Worm (Caenorhabditis elegans) whole organism, L2 larva: ENCODE measurements around the gene fbxa-37.
A peak's percentile ranks its signal among the peaks of the same experiment; 100 is the strongest.

ENCODE experiments used
- C34F6.9 ChIP-seq: fragments of 150-350 bp; optimal IDR thresholded peaks from 2 replicates; lab custom pipeline; 2014; ENCODE audit warnings: missing biosample characterization, missing genetic modification characterization
- F13H6.1 ChIP-seq: sonication (generic microtip); optimal IDR thresholded peaks from 2 replicates; lab custom pipeline; 2016; ENCODE audit warnings: missing genetic modification characterization, missing compliant biosample characterization
- R02D3.7 ChIP-seq: fragments of 150-350 bp; optimal IDR thresholded peaks from 2 replicates; lab custom pipeline; 2014; ENCODE audit warnings: missing biosample characterization, missing genetic modification characterization
- Y55F3AM.14 ChIP-seq: fragments of 200-800 bp; sonication (Bioruptor generic); optimal IDR thresholded peaks from 2 replicates; lab custom pipeline; 2018; ENCODE audit warnings: mild to moderate bottlenecking, missing genetic modification characterization, missing compliant biosample characterization
- ZK546.5 ChIP-seq: sonication (generic microtip); optimal IDR thresholded peaks from 2 replicates; lab custom pipeline; 2017; ENCODE audit warnings: missing biosample characterization, missing genetic modification characterization
- alr-1 ChIP-seq: fragments of 150-350 bp; optimal IDR thresholded peaks from 2 replicates; lab custom pipeline; 2014; ENCODE audit warnings: missing biosample characterization, missing genetic modification characterization
- aly-2 ChIP-seq: fragments of 150-350 bp; optimal IDR thresholded peaks from 2 replicates; lab custom pipeline; 2014; ENCODE audit warnings: missing biosample characterization, missing genetic modification characterization
- ama-1 ChIP-seq: fragments of 150-350 bp; optimal IDR thresholded peaks from 2 replicates; lab custom pipeline; 2018; ENCODE audit warnings: inconsistent platforms
- blmp-1 ChIP-seq: sonication (generic microtip); optimal IDR thresholded peaks from 2 replicates; lab custom pipeline; 2017; ENCODE audit warnings: missing genetic modification characterization, mild to moderate bottlenecking, missing compliant biosample characterization, antibody characterized with exemption, moderate library complexity; ENCODE audit not compliant: insufficient read depth
- ceh-16 ChIP-seq: fragments of 150-350 bp; optimal IDR thresholded peaks from 2 replicates; lab custom pipeline; 2014; ENCODE audit warnings: missing biosample characterization, missing genetic modification characterization
- ceh-82 ChIP-seq: fragments of 150-350 bp; optimal IDR thresholded peaks from 2 replicates; lab custom pipeline; 2014; ENCODE audit warnings: missing biosample characterization, missing genetic modification characterization
- crh-2 ChIP-seq: sonication (generic microtip); optimal IDR thresholded peaks from 2 replicates; lab custom pipeline; 2017; ENCODE audit warnings: missing biosample characterization, missing genetic modification characterization
- dmd-4 ChIP-seq: sonication (generic microtip); optimal IDR thresholded peaks from 2 replicates; lab custom pipeline; 2017; ENCODE audit warnings: missing biosample characterization, missing genetic modification characterization
- elt-1 ChIP-seq: fragments of 150-350 bp; optimal IDR thresholded peaks from 2 replicates; lab custom pipeline; 2014; ENCODE audit warnings: missing biosample characterization, missing genetic modification characterization
- elt-3 ChIP-seq: sonication (generic microtip); optimal IDR thresholded peaks from 2 replicates; lab custom pipeline; 2017; ENCODE audit warnings: missing biosample characterization, missing genetic modification characterization
- fos-1 ChIP-seq: fragments of 150-350 bp; optimal IDR thresholded peaks from 2 replicates; lab custom pipeline; 2014; ENCODE audit warnings: missing biosample characterization, missing genetic modification characterization
- gmeb-1 ChIP-seq: fragments of 150-350 bp; optimal IDR thresholded peaks from 2 replicates; lab custom pipeline; 2014; ENCODE audit warnings: missing biosample characterization, missing genetic modification characterization
- lin-11 ChIP-seq: fragments of 150-350 bp; sonication (generic microtip); optimal IDR thresholded peaks from 2 replicates; lab custom pipeline; 2014; ENCODE audit warnings: missing biosample characterization, missing genetic modification characterization, inconsistent platforms, mixed read lengths
- lin-39 ChIP-seq: fragments of 150-350 bp; optimal IDR thresholded peaks from 2 replicates; lab custom pipeline; 2014; ENCODE audit warnings: missing biosample characterization, missing genetic modification reagents, missing genetic modification characterization
- lsy-2 ChIP-seq, 2 experiments: fragments of 150-350 bp in 1 of 2; sonication (generic microtip) in 1 of 2; optimal IDR thresholded peaks; 2 replicates each; lab custom pipeline; 2014 to 2017; ENCODE audit warnings: missing biosample characterization in 2 of 2, missing genetic modification characterization in 2 of 2
- mab-5 ChIP-seq: fragments of 150-350 bp; optimal IDR thresholded peaks from 2 replicates; lab custom pipeline; 2014; ENCODE audit warnings: missing biosample characterization, missing genetic modification characterization
- mbf-1 ChIP-seq: sonication (generic microtip); optimal IDR thresholded peaks from 2 replicates; lab custom pipeline; 2017; ENCODE audit warnings: missing biosample characterization, missing genetic modification characterization
- nhr-10 ChIP-seq: sonication (generic microtip); optimal IDR thresholded peaks from 2 replicates; lab custom pipeline; 2017; ENCODE audit warnings: missing biosample characterization, missing genetic modification characterization
- nhr-11 ChIP-seq: fragments of 150-350 bp; optimal IDR thresholded peaks from 2 replicates; lab custom pipeline; 2014; ENCODE audit warnings: missing biosample characterization, missing genetic modification characterization
- nhr-12 ChIP-seq: fragments of 150-350 bp; optimal IDR thresholded peaks from 2 replicates; lab custom pipeline; 2014; ENCODE audit warnings: missing biosample characterization, missing genetic modification characterization
- nhr-129 ChIP-seq: fragments of 150-350 bp; optimal IDR thresholded peaks from 2 replicates; lab custom pipeline; 2014; ENCODE audit warnings: missing biosample characterization, missing genetic modification characterization
- nhr-21 ChIP-seq: fragments of 150-350 bp; optimal IDR thresholded peaks from 2 replicates; lab custom pipeline; 2014; ENCODE audit warnings: missing biosample characterization, missing genetic modification characterization
- nhr-23 ChIP-seq: fragments of 150-350 bp; optimal IDR thresholded peaks from 2 replicates; lab custom pipeline; 2014; ENCODE audit warnings: missing biosample characterization, missing genetic modification reagents, missing genetic modification characterization
- nhr-237 ChIP-seq: fragments of 150-350 bp; optimal IDR thresholded peaks from 2 replicates; lab custom pipeline; 2014; ENCODE audit warnings: missing biosample characterization, missing genetic modification characterization
- nhr-25 ChIP-seq: fragments of 150-350 bp; sonication (generic microtip); optimal IDR thresholded peaks from 3 replicates; lab custom pipeline; 2014; ENCODE audit warnings: missing biosample characterization, missing genetic modification characterization
- nhr-6 ChIP-seq: fragments of 150-350 bp; optimal IDR thresholded peaks from 2 replicates; lab custom pipeline; 2014; ENCODE audit warnings: missing biosample characterization, missing genetic modification characterization
- nhr-77 ChIP-seq: fragments of 150-350 bp; optimal IDR thresholded peaks from 2 replicates; lab custom pipeline; 2014; ENCODE audit warnings: missing biosample characterization, missing genetic modification characterization
- peb-1 ChIP-seq: fragments of 150-350 bp; optimal IDR thresholded peaks from 2 replicates; lab custom pipeline; 2014; ENCODE audit warnings: missing biosample characterization, missing genetic modification characterization
- sem-4 ChIP-seq: fragments of 150-350 bp; optimal IDR thresholded peaks from 2 replicates; lab custom pipeline; 2014; ENCODE audit warnings: missing biosample characterization, missing genetic modification reagents, missing genetic modification characterization
- skn-1 ChIP-seq: sonication (generic microtip); optimal IDR thresholded peaks from 2 replicates; lab custom pipeline; 2017; ENCODE audit warnings: missing biosample characterization, missing genetic modification characterization
- sma-3 ChIP-seq: sonication (generic microtip); optimal IDR thresholded peaks from 2 replicates; lab custom pipeline; 2016; ENCODE audit warnings: missing genetic modification reagents, missing genetic modification characterization, missing compliant biosample characterization
- sma-9 ChIP-seq, 2 experiments: fragments of 150-350 bp in 1 of 2; sonication (generic microtip) in 1 of 2; optimal IDR thresholded peaks; 2 replicates each; lab custom pipeline; 2014 to 2016; ENCODE audit warnings: missing genetic modification characterization in 2 of 2, mild to moderate bottlenecking in 1 of 2, missing biosample characterization in 1 of 2, missing compliant biosample characterization in 1 of 2, missing genetic modification reagents in 1 of 2, moderate library complexity in 1 of 2
- snpc-4 ChIP-seq: fragments of 150-350 bp; optimal IDR thresholded peaks from 2 replicates; lab custom pipeline; 2014; ENCODE audit warnings: missing biosample characterization, missing genetic modification characterization
- unc-39 ChIP-seq: fragments of 150-350 bp; optimal IDR thresholded peaks from 2 replicates; lab custom pipeline; 2014; ENCODE audit warnings: missing biosample characterization, missing genetic modification characterization
- unc-55 ChIP-seq: fragments of 150-350 bp; sonication (generic microtip); optimal IDR thresholded peaks from 3 replicates; lab custom pipeline; 2014; ENCODE audit warnings: missing biosample characterization, missing genetic modification reagents, missing genetic modification characterization
- unc-62 ChIP-seq: fragments of 150-350 bp; optimal IDR thresholded peaks from 2 replicates; lab custom pipeline; 2014; ENCODE audit warnings: missing biosample characterization, missing genetic modification reagents, missing genetic modification characterization
- ztf-4 ChIP-seq: fragments of 150-350 bp; optimal IDR thresholded peaks from 2 replicates; lab custom pipeline; 2014; ENCODE audit warnings: missing biosample characterization, missing genetic modification characterization

Gene fbxa-37

DNA sequence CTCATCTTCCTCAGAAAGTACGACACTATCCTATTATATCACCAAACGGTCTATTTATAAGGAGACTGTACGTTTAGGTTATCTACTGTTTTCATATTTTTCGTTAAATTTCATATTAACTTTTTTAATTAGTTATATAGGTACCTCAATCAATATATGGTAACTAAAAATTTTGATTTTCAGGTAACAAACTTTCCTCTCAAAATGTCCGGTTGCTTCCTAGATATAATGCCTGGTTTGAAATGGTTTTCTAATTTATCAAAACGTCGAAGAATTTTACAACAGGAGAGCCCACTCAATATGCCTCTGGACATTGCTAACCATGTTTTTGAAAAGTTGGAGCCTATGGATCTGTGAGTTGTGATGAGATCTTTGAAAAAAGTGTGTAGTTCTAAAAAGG is 12.8 kb downstream of the fbxa-37 start, which contains the start of gene fbxa-28:
fbxa-28 (plus strand) TSS at position 301 of the 400 bp plus-strand sequence.
- TF ChIP-seq mbf-1 (no peak), nhr-25 (tag; lab: Kevin White, UChicago) (no peak), blmp-1 (no peak), sma-3 (GFP tag; lab: Kevin White, UChicago) (no peak), aly-2 (no peak), nhr-12 (no peak), alr-1 (tag; lab: Kevin White, UChicago) (no peak), nhr-23 (tag; lab: Kevin White, UChicago) (no peak), nhr-11 (tag; lab: Kevin White, UChicago) (no peak), F13H6.1 (tag; lab: Kevin White, UChicago) (no peak), unc-39 (no peak), ztf-4 (tag; lab: Kevin White, UChicago) (no peak), unc-55 (GFP tag; lab: Kevin White, UChicago) (no peak), C34F6.9 (tag; lab: Kevin White, UChicago) (no peak), nhr-10 (tag; lab: Kevin White, UChicago) (no peak), dmd-4 (tag; lab: Kevin White, UChicago) (no peak), crh-2 (tag; lab: Kevin White, UChicago) (no peak), nhr-129 (no peak), elt-3 (tag; lab: Kevin White, UChicago) (no peak), snpc-4 (tag; lab: Kevin White, UChicago) (no peak)

- TF ChIP-seq F13H6.1 (tag; lab: Kevin White, UChicago) (no peak), blmp-1 (no peak), dmd-4 (tag; lab: Kevin White, UChicago) (no peak), nhr-21 (tag; lab: Kevin White, UChicago) (no peak), sem-4 (tag; lab: Kevin White, UChicago) (no peak), unc-55 (GFP tag; lab: Kevin White, UChicago) (no peak), ZK546.5 (no peak), lin-11 (tag; lab: Kevin White, UChicago) (no peak), ztf-4 (tag; lab: Kevin White, UChicago) (no peak), ceh-16 (tag; lab: Kevin White, UChicago) (no peak), peb-1 (tag; lab: Kevin White, UChicago) (no peak), nhr-237 (tag; lab: Kevin White, UChicago) (no peak), nhr-23 (tag; lab: Kevin White, UChicago) (no peak), nhr-77 (tag; lab: Kevin White, UChicago) (no peak), lsy-2 (tag; optimal IDR thresholded peaks at IDR 0.05; lab: Kevin White, UChicago) (no peak), nhr-129 (no peak), mbf-1 (no peak)
These were observed 18.6 kb downstream of the fbxa-37 start, which contains the start of gene fbxa-75 for ce11 chrIII:1303414-1303813. TSS of gene fbxa-75 (plus strand) at chrIII:1303714.

- TF ChIP-seq mab-5 (tag; lab: Kevin White, UChicago), result no peak
- no peak for TF ChIP-seq Y55F3AM.14 (GFP tag; lab: Kevin White, UChicago)
- TF ChIP-seq dmd-4 (tag; lab: Kevin White, UChicago), result no peak
- TF ChIP-seq C34F6.9 (tag; lab: Kevin White, UChicago), result no peak
- no peak for TF ChIP-seq R02D3.7
- TF ChIP-seq elt-1 (tag; lab: Kevin White, UChicago), result no peak
- no peak for TF ChIP-seq mbf-1
- no peak for TF ChIP-seq aly-2
- TF ChIP-seq sma-9 (GFP tag; optimal IDR thresholded peaks at IDR 0.05; lab: Kevin White, UChicago), result no peak
- TF ChIP-seq sma-9 (tag; optimal IDR thresholded peaks at IDR 0.05; lab: Kevin White, UChicago), result no peak
- TF ChIP-seq nhr-11 (tag; lab: Kevin White, UChicago), result no peak
- no peak for TF ChIP-seq blmp-1
- no peak for TF ChIP-seq lin-39 (tag; lab: Kevin White, UChicago)
- no peak for TF ChIP-seq nhr-6 (tag; lab: Kevin White, UChicago)
- TF ChIP-seq nhr-77 (tag; lab: Kevin White, UChicago), result no peak
- TF ChIP-seq lin-11 (tag; lab: Kevin White, UChicago), result no peak
- no peak for TF ChIP-seq gmeb-1 (tag; lab: Kevin White, UChicago)
- TF ChIP-seq sma-3 (GFP tag; lab: Kevin White, UChicago), result no peak
These were observed 22.5 kb downstream of the fbxa-37 start for ce11 chrIII:1307333-1307732.

- TF ChIP-seq F13H6.1 (tag; lab: Kevin White, UChicago) (no peak), unc-62 (GFP tag; lab: Kevin White, UChicago) (no peak), snpc-4 (tag; lab: Kevin White, UChicago) (no peak), nhr-12 (no peak), ceh-16 (tag; lab: Kevin White, UChicago) (no peak), nhr-77 (tag; lab: Kevin White, UChicago) (no peak), nhr-21 (tag; lab: Kevin White, UChicago) (no peak), crh-2 (tag; lab: Kevin White, UChicago) (no peak), nhr-237 (tag; lab: Kevin White, UChicago) (no peak), C34F6.9 (tag; lab: Kevin White, UChicago) (no peak), dmd-4 (tag; lab: Kevin White, UChicago) (no peak), blmp-1 (no peak), unc-55 (GFP tag; lab: Kevin White, UChicago) (peak; percentile 13), fos-1 (tag; lab: Kevin White, UChicago) (peak; percentile 66), nhr-11 (tag; lab: Kevin White, UChicago) (no peak), sma-9 (GFP tag; optimal IDR thresholded peaks at IDR 0.05; lab: Kevin White, UChicago) (peak; percentile 13), sma-9 (tag; optimal IDR thresholded peaks at IDR 0.05; lab: Kevin White, UChicago) (no peak), mbf-1 (no peak), skn-1 (tag; lab: Kevin White, UChicago) (no peak), lin-11 (tag; lab: Kevin White, UChicago) (no peak), sem-4 (tag; lab: Kevin White, UChicago) (no peak), ceh-82 (no peak), Y55F3AM.14 (GFP tag; lab: Kevin White, UChicago) (no peak), ama-1 (lab: Kevin White, UChicago) (no peak), nhr-129 (peak; percentile 80), nhr-6 (tag; lab: Kevin White, UChicago) (no peak), nhr-23 (tag; lab: Kevin White, UChicago) (no peak), mab-5 (tag; lab: Kevin White, UChicago) (no peak), ZK546.5 (no peak)
These were observed 23.4 kb downstream of the fbxa-37 start, which contains the start of gene fbxa-79 for ce11 chrIII:1308209-1308608. TSS of gene fbxa-79 (minus strand) at chrIII:1308294.
